Fruit fly (Drosophila melanogaster) whole organism, pupa: ENCODE measurements around the gene CG4278.

Experiments used
- CG14655 ChIP-seq: fragments of 200-800 bp; sonication (Bioruptor generic); optimal IDR thresholded peaks from 3 replicates; lab custom pipeline; 2017; ENCODE audit warnings: mild to moderate bottlenecking, missing biosample characterization, missing genetic modification reagents, missing genetic modification characterization
- CG8159 ChIP-seq: fragments of 200-800 bp; sonication (Bioruptor generic); optimal IDR thresholded peaks from 3 replicates; lab custom pipeline; 2018; ENCODE audit warnings: missing biosample characterization, mild to moderate bottlenecking, missing genetic modification characterization, moderate library complexity
- CG9948 ChIP-seq: fragments of 200-800 bp; sonication (Bioruptor generic); optimal IDR thresholded peaks from 2 replicates; lab custom pipeline; 2018; ENCODE audit warnings: missing biosample characterization, mild to moderate bottlenecking, missing genetic modification characterization, moderate library complexity
- EcR ChIP-seq: fragments of 200-800 bp; sonication (Bioruptor generic); optimal IDR thresholded peaks from 3 replicates; lab custom pipeline; 2019; ENCODE audit warnings: missing biosample characterization, missing genetic modification characterization, mild to moderate bottlenecking, moderate library complexity, missing genetic modification reagents
- Pif1A ChIP-seq: fragments of 200-800 bp; sonication (Bioruptor generic); optimal IDR thresholded peaks from 3 replicates; lab custom pipeline; 2016; ENCODE audit warnings: missing biosample characterization, missing genetic modification characterization
- Snoo ChIP-seq: fragments of 200-800 bp; sonication (Bioruptor generic); optimal IDR thresholded peaks from 3 replicates; lab custom pipeline; 2017; ENCODE audit warnings: missing biosample characterization, mild to moderate bottlenecking, missing genetic modification characterization, inconsistent platforms
- fd96Ca ChIP-seq: fragments of 200-800 bp; sonication (Bioruptor generic); IDR thresholded peaks from 3 replicates; pipeline ENCODE4 v1.3.6; 2022; ENCODE audit warnings: missing biosample characterization, missing genetic modification characterization

dm6 chr2L:16317131-16317530, 9.7 kb upstream of the CG4278 start:
- TF ChIP-seq Pif1A (GFP tag; lab: Kevin White, UChicago) (no peak), Snoo (tag; lab: Kevin White, UChicago) (no peak), EcR (GFP tag; lab: Kevin White, UChicago) (no peak), CG9948 (no peak), CG14655 (GFP tag; lab: Kevin White, UChicago) (no peak), fd96Ca (GFP tag; lab: Robert Waterston, UW) (no peak), CG8159 (tag; lab: Kevin White, UChicago) (no peak)
